Worm (Caenorhabditis elegans): ENCODE measurements around the gene F59B2.14.
A peak's percentile ranks its signal among the peaks of the same experiment; 100 is the strongest.

Gene F59B2.14

ce11 chrIII:9051119-9051597, 28.7 kb upstream of the F59B2.14 start:
- peak; percentile 75 for TF ChIP-seq fkh-8 (tag; optimal IDR thresholded peaks at IDR 0.05)
- peak; percentile 60 for TF ChIP-seq irx-1 (tag; optimal IDR thresholded peaks at IDR 0.05)
- TF ChIP-seq fos-1 (tag; optimal IDR thresholded peaks at IDR 0.05), result no peak
- peak; percentile 21 for TF ChIP-seq C04F5.9 (tag; optimal IDR thresholded peaks at IDR 0.05)
- TF ChIP-seq elt-3 (tag; optimal IDR thresholded peaks at IDR 0.05), result peak in 3 of 6 experiments; percentile 85 to 86 (median 86)
- TF ChIP-seq nhr-77 (tag; optimal IDR thresholded peaks at IDR 0.05), result no peak
- TF ChIP-seq hlh-4 (tag; optimal IDR thresholded peaks at IDR 0.05), result no peak
- TF ChIP-seq unc-130 (tag; optimal IDR thresholded peaks at IDR 0.05), result no peak
- TF ChIP-seq unc-98 (GFP tag; IDR thresholded peaks at IDR 0.05), result no peak
- TF ChIP-seq mab-9 (GFP tag; IDR thresholded peaks at IDR 0.05), result peak; percentile 80
- no peak for TF ChIP-seq egl-13 (tag; optimal IDR thresholded peaks at IDR 0.05)
- TF ChIP-seq Y116A8C.19 (tag; optimal IDR thresholded peaks at IDR 0.05; ENCODE audit: borderline replicate concordance), result no peak
- peak; percentile 62 for TF ChIP-seq elt-2 (tag; optimal IDR thresholded peaks at IDR 0.05)
- peak; percentile 52 for TF ChIP-seq dsc-1 (tag; optimal IDR thresholded peaks at IDR 0.05)
- no peak for TF ChIP-seq hlh-17 (GFP tag; optimal IDR thresholded peaks at IDR 0.05; ENCODE audit: borderline replicate concordance)
- TF ChIP-seq lin-35 (GFP tag; optimal IDR thresholded peaks at IDR 0.05), result peak; percentile 50 to 87
- no peak for TF ChIP-seq ces-1 (GFP tag; optimal IDR thresholded peaks at IDR 0.05)
- peak in 1 of 2 experiments; percentile 17 for TF ChIP-seq egl-27 (tag; optimal IDR thresholded peaks at IDR 0.05)
- no peak for TF ChIP-seq nhr-28 (tag; optimal IDR thresholded peaks at IDR 0.05)
- peak; percentile 97 for TF ChIP-seq ama-1 (optimal IDR thresholded peaks at IDR 0.05)
- peak; percentile 64 for TF ChIP-seq xbp-1 (tag; optimal IDR thresholded peaks at IDR 0.05)
- TF ChIP-seq ets-5 (GFP tag; IDR thresholded peaks at IDR 0.05), result no peak
- peak; percentile 91 for TF ChIP-seq ztf-4 (tag; optimal IDR thresholded peaks at IDR 0.05)
- peak; percentile 45 for TF ChIP-seq isw-1 (GFP tag; IDR thresholded peaks at IDR 0.05)
- TF ChIP-seq sptf-1 (tag; optimal IDR thresholded peaks at IDR 0.05), result no peak
- peak; percentile 97 for TF ChIP-seq skn-1 (tag; optimal IDR thresholded peaks at IDR 0.05)
- peak; percentile 46 to 66 for TF ChIP-seq efl-1 (optimal IDR thresholded peaks at IDR 0.05)
- TF ChIP-seq efl-1 (GFP tag; optimal IDR thresholded peaks at IDR 0.05 in 1 of 2), result peak; percentile 53 to 95
- peak; percentile 30 for TF ChIP-seq F16B12.6 (tag; optimal IDR thresholded peaks at IDR 0.05)
- no peak for TF ChIP-seq tlp-1 (tag; optimal IDR thresholded peaks at IDR 0.05)
- no peak for TF ChIP-seq vab-15 (tag; optimal IDR thresholded peaks at IDR 0.05)
- peak; percentile 6 for TF ChIP-seq tbx-2 (tag; optimal IDR thresholded peaks at IDR 0.05)
- TF ChIP-seq jun-1 (tag; optimal IDR thresholded peaks at IDR 0.05), result peak; percentile 3
- TF ChIP-seq nhr-19 (GFP tag; conservative IDR thresholded peaks at IDR 0.05), result peak; percentile 83
- no peak for TF ChIP-seq unc-62 (GFP tag; optimal IDR thresholded peaks at IDR 0.05)
- peak in 1 of 3 experiments; percentile 58 for TF ChIP-seq ceh-82 (tag; optimal IDR thresholded peaks at IDR 0.05)
- peak; percentile 70 for TF ChIP-seq nhr-90 (tag; optimal IDR thresholded peaks at IDR 0.05; ENCODE audit: poor library complexity)
- TF ChIP-seq nhr-47 (tag; optimal IDR thresholded peaks at IDR 0.05), result peak; percentile 68
- TF ChIP-seq pax-3 (tag; optimal IDR thresholded peaks at IDR 0.05), result peak; percentile 81
- no peak for TF ChIP-seq ceh-90 (tag; optimal IDR thresholded peaks at IDR 0.05)
- peak; percentile 84 for TF ChIP-seq swsn-7 (tag; optimal IDR thresholded peaks at IDR 0.05)
- TF ChIP-seq hpl-2 (GFP tag; optimal IDR thresholded peaks at IDR 0.05), result peak; percentile 35
- peak; percentile 98 for TF ChIP-seq mep-1 (tag; optimal IDR thresholded peaks at IDR 0.05)
- TF ChIP-seq nhr-20 (tag; optimal IDR thresholded peaks at IDR 0.05), result peak; percentile 84
- TF ChIP-seq zip-4 (GFP tag; optimal IDR thresholded peaks at IDR 0.05), result peak; percentile 43
- no peak for TF ChIP-seq nhr-12 (tag; optimal IDR thresholded peaks at IDR 0.05)
- TF ChIP-seq ztf-11 (tag; optimal IDR thresholded peaks at IDR 0.05), result no peak
- TF ChIP-seq nhr-84 (tag; optimal IDR thresholded peaks at IDR 0.05), result no peak
- peak; percentile 47 for TF ChIP-seq snpc-4 (tag; optimal IDR thresholded peaks at IDR 0.05)
- TF ChIP-seq lsy-2 (tag; optimal IDR thresholded peaks at IDR 0.05), result peak; percentile 79 to 87
- peak; percentile 35 for TF ChIP-seq lir-3 (tag; optimal IDR thresholded peaks at IDR 0.05; ENCODE audit: poor library complexity)
- no peak for TF ChIP-seq C34B4.2 (tag; optimal IDR thresholded peaks at IDR 0.05)
- peak; percentile 68 for TF ChIP-seq grh-1 (GFP tag; IDR thresholded peaks at IDR 0.05)
